Fruit fly (Drosophila melanogaster): Measurements from ENCODE around the gene lectin-37Da.

lectin-37Da gene

DNA sequence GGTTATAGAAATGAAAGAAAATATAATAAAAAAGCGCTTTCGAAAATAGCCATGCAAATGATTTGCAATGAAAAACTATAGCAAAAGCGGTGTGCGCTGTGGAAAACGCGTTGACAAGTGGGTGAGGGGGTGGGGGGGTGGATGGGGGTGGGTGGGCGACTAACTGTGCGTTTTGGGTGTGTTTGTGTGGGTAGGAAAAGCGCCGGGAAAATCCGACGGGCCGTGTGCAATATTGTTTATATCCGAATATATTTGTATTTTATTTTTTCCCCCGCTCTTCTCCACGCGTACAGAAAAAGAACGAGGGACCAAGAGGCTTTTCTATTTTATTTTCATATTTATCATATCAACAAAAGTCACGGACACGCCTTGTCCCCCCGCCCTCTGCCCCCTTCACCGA is 11.7 kb upstream of the lectin-37Da start:
- TF ChIP-seq bab1 (GFP tag; optimal IDR thresholded peaks at IDR 0.05) (no peak), CG5204 (GFP tag; optimal IDR thresholded peaks at IDR 0.05) (no peak), pad (GFP tag; optimal IDR thresholded peaks at IDR 0.05) (no peak)

DNA sequence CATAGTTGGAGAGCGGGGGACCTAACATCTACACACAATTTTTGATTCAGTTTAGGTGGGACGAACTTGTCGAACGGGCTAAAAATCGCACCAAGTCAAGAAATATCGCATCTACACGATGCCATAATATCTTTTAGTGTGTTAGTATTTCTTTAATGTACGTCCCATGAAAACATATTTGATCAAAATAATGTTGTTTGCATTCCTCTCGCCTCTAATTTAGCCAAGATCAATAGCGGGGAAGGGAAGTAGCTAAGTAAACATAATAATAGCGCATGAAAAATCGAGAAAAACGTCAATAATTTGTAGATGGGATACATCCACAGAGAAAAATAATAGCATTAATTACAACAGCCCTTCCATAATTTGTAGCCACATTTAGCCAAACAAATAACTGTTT is 6.2 kb upstream of the lectin-37Da start:
- TF ChIP-seq Crg-1 (GFP tag; optimal IDR thresholded peaks at IDR 0.05) (no peak), ovo (GFP tag; optimal IDR thresholded peaks at IDR 0.05) (no peak), Hr96 (GFP tag; optimal IDR thresholded peaks at IDR 0.05) (no peak), CG11617 (GFP tag; optimal IDR thresholded peaks at IDR 0.05) (no peak), CG7101 (tag; optimal IDR thresholded peaks at IDR 0.05) (no peak), cic (GFP tag; optimal IDR thresholded peaks at IDR 0.05) (no peak), CG33017 (tag; optimal IDR thresholded peaks at IDR 0.05) (no peak), bab1 (GFP tag; optimal IDR thresholded peaks at IDR 0.05) (no peak), CG7045 (GFP tag; optimal IDR thresholded peaks at IDR 0.05) (no peak), CG14711 (tag; optimal IDR thresholded peaks at IDR 0.05) (no peak), Mnt (GFP tag; optimal IDR thresholded peaks at IDR 0.05) (no peak), toe (GFP tag; optimal IDR thresholded peaks at IDR 0.05) (no peak)

- TF ChIP-seq toe (GFP tag; optimal IDR thresholded peaks at IDR 0.05) (no peak), kay (GFP tag; ENCODE audit: borderline replicate concordance) (peak; percentile 60), bab1 (GFP tag; optimal IDR thresholded peaks at IDR 0.05) (no peak), Mnt (GFP tag; optimal IDR thresholded peaks at IDR 0.05) (no peak)
These were observed 4.8 kb upstream of the lectin-37Da start for dm6 chr2L:19413118-19413893.

dm6 chr2L:19414233-19414749 is 3.8 kb upstream of the lectin-37Da start:
- TF ChIP-seq CG11617 (GFP tag; optimal IDR thresholded peaks at IDR 0.05), result peak; percentile 26
- no peak for TF ChIP-seq CG1620 (GFP tag; optimal IDR thresholded peaks at IDR 0.05)
- TF ChIP-seq cic (GFP tag; optimal IDR thresholded peaks at IDR 0.05), result peak; percentile 38
- TF ChIP-seq Hr96 (GFP tag; optimal IDR thresholded peaks at IDR 0.05), result no peak
- TF ChIP-seq tj (GFP tag; optimal IDR thresholded peaks at IDR 0.05), result no peak
- TF ChIP-seq CG7045 (GFP tag; optimal IDR thresholded peaks at IDR 0.05), result no peak
- no peak for TF ChIP-seq CG12768 (GFP tag; optimal IDR thresholded peaks at IDR 0.05)
- no peak for TF ChIP-seq Clk (GFP tag; optimal IDR thresholded peaks at IDR 0.05)
- no peak for TF ChIP-seq CG14711 (tag; optimal IDR thresholded peaks at IDR 0.05)

DNA sequence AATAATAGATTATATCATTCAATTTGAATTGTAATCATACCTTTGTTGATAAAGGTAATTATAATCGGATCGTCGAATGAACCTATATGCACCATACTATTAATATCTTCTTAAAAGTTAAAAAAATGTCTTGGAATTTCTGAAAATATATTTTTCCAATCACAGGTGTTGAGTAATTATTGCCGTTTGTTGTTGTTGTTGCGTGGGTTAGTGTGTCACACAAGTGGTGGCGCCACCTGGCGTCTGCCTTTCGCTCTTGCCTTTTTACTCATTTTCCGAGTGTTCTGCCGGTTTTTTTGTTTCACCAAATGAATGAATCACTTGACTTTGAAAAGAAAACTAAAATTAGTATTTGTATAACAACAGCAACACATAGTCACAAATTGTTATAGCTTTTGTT is 3.0 kb upstream of the lectin-37Da start:
- TF ChIP-seq pad (GFP tag; optimal IDR thresholded peaks at IDR 0.05), result no peak
- TF ChIP-seq cnc (optimal IDR thresholded peaks at IDR 0.05), result no peak
- peak; percentile 62 for TF ChIP-seq kay (GFP tag; ENCODE audit: borderline replicate concordance)
- no peak for TF ChIP-seq CG1620 (GFP tag; optimal IDR thresholded peaks at IDR 0.05)
- no peak for TF ChIP-seq CG14711 (tag; optimal IDR thresholded peaks at IDR 0.05)

DNA sequence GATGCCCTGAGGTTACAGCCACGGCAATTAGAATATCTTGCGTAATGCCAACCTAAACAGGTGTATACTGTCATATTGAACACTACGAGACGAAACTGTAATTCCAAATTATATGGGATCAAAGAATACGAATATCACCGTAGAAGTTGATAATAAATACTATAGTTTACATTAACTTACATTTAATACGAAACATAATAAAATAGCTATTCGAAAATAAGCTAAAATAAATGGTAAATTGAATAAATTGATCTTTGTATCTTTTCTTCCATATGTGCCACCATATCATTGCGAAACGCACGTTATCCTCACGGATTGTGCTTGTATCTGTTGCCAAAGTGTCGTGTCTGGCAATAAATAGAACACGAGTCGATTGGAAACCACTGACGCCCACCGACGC is 2.3 kb upstream of the lectin-37Da start:
- peak; percentile 54 for TF ChIP-seq CG33017 (tag; optimal IDR thresholded peaks at IDR 0.05)
- peak; percentile 39 for TF ChIP-seq CG7101 (tag; optimal IDR thresholded peaks at IDR 0.05)
- peak; percentile 17 for TF ChIP-seq toe (GFP tag; optimal IDR thresholded peaks at IDR 0.05)
- TF ChIP-seq CG12768 (GFP tag; optimal IDR thresholded peaks at IDR 0.05), result peak; percentile 51
- no peak for TF ChIP-seq ovo (GFP tag; optimal IDR thresholded peaks at IDR 0.05)
- peak; percentile 51 for TF ChIP-seq CG5204 (GFP tag; optimal IDR thresholded peaks at IDR 0.05)
- peak; percentile 53 for TF ChIP-seq CG7045 (GFP tag; optimal IDR thresholded peaks at IDR 0.05)
- no peak for TF ChIP-seq CG11617 (GFP tag; optimal IDR thresholded peaks at IDR 0.05)
- TF ChIP-seq CG14711 (tag; optimal IDR thresholded peaks at IDR 0.05), result peak; percentile 34
- TF ChIP-seq Crg-1 (GFP tag; optimal IDR thresholded peaks at IDR 0.05), result no peak
- no peak for TF ChIP-seq Clk (GFP tag; optimal IDR thresholded peaks at IDR 0.05)
- TF ChIP-seq tj (GFP tag; optimal IDR thresholded peaks at IDR 0.05), result no peak
- no peak for TF ChIP-seq Mnt (GFP tag; optimal IDR thresholded peaks at IDR 0.05)

dm6 chr2L:19416602-19417497 is 1.3 kb upstream of the lectin-37Da start, which contains the start of gene Lectin-galC1:
Gene Lectin-galC1 (plus strand): TSS chr2L:19417447.
- TF ChIP-seq bab1 (GFP tag; optimal IDR thresholded peaks at IDR 0.05) (no peak), CG14711 (tag; optimal IDR thresholded peaks at IDR 0.05) (peak; percentile 81), CG5204 (GFP tag; optimal IDR thresholded peaks at IDR 0.05) (peak; percentile 86), tj (GFP tag; optimal IDR thresholded peaks at IDR 0.05) (peak; percentile 80), Crg-1 (GFP tag; optimal IDR thresholded peaks at IDR 0.05) (peak; percentile 65), CG7045 (GFP tag; optimal IDR thresholded peaks at IDR 0.05) (peak; percentile 84), Clk (GFP tag; optimal IDR thresholded peaks at IDR 0.05) (peak; percentile 81), Mnt (GFP tag; optimal IDR thresholded peaks at IDR 0.05) (peak; percentile 36), CG12768 (GFP tag; optimal IDR thresholded peaks at IDR 0.05) (peak; percentile 78), toe (GFP tag; optimal IDR thresholded peaks at IDR 0.05) (peak; percentile 87), Hr96 (GFP tag; optimal IDR thresholded peaks at IDR 0.05) (peak; percentile 79), ovo (GFP tag; optimal IDR thresholded peaks at IDR 0.05) (no peak), CG7101 (tag; optimal IDR thresholded peaks at IDR 0.05) (peak; percentile 68), pad (GFP tag; optimal IDR thresholded peaks at IDR 0.05) (peak; percentile 54), cnc (optimal IDR thresholded peaks at IDR 0.05) (no peak), CG1620 (GFP tag; optimal IDR thresholded peaks at IDR 0.05) (peak; percentile 59), cic (GFP tag; optimal IDR thresholded peaks at IDR 0.05) (peak; percentile 65), CG11617 (GFP tag; optimal IDR thresholded peaks at IDR 0.05) (peak; percentile 61), CG33017 (tag; optimal IDR thresholded peaks at IDR 0.05) (peak; percentile 87), kay (GFP tag; ENCODE audit: borderline replicate concordance) (peak; percentile 62)

All from whole organism, adult.